Worm (Caenorhabditis elegans): ENCODE measurements around the gene str-240.

Gene str-240

DNA sequence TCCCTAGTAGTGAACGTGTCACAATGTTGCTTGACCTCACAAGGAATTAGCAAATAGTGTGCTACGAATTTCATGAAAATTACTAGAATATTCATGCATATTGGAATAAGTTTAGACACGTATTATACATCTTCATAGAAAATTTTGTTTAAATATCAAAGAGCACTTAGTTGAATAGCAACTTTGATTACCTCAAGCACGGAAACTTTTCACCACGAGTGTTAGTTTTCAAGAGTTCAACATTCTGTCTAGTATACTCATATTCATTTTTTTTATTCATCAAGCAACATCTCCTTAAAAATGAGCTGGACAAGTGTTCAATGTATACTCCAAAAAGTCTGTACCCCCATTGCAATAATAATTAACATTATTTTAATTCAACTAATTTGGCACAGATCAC, 740 bp upstream of the str-240 start, which contains the start of gene str-243:
Gene str-243, plus strand, starts transcription at position 301 of the 400 bp plus-strand sequence.
- no peak for TF ChIP-seq klf-2 (GFP tag; conservative IDR thresholded peaks at IDR 0.05)
- TF ChIP-seq T22C8.4 (GFP tag; IDR thresholded peaks at IDR 0.05) = no peak
- no peak for TF ChIP-seq ztf-29 (GFP tag; IDR thresholded peaks at IDR 0.05)
- TF ChIP-seq ref-1 (GFP tag; conservative IDR thresholded peaks at IDR 0.05) = no peak
- no peak for TF ChIP-seq tab-1 (GFP tag; IDR thresholded peaks at IDR 0.05)
- no peak for TF ChIP-seq ztf-23 (GFP tag; IDR thresholded peaks at IDR 0.05)
- TF ChIP-seq med-1 (GFP tag; optimal IDR thresholded peaks at IDR 0.05; ENCODE audit: insufficient read depth) = no peak
- no peak for TF ChIP-seq cog-1 (tag; optimal IDR thresholded peaks at IDR 0.05)
- TF ChIP-seq flt-1 (GFP tag; IDR thresholded peaks at IDR 0.05) = no peak

DNA sequence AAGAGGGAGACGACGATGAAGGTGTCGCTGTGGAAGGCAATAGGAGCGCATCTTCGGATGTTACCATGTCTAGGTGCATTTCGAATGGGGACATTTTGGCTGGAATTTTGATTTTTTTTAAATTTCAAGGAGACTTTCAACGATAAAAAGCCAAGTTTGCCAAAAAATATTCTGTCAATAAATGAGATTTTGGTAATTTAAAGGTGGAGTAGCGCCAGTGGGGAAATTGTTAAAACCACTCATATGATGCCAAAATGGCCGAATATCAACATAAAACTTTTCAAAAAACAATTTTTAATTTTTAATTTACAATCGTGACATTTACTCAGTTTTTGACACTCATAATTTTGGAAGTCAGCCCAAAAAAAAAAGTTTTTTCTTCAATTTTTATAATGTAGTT, 10.2 kb downstream of the str-240 start, which contains the start of gene nhr-260:
Gene nhr-260, minus strand, starts transcription at position 101 of the 400 bp plus-strand sequence.
- TF ChIP-seq ztf-23 (GFP tag; IDR thresholded peaks at IDR 0.05) (no peak), ztf-29 (GFP tag; IDR thresholded peaks at IDR 0.05) (no peak), ref-1 (GFP tag; conservative IDR thresholded peaks at IDR 0.05) (no peak), flt-1 (GFP tag; IDR thresholded peaks at IDR 0.05) (no peak), T22C8.4 (GFP tag; IDR thresholded peaks at IDR 0.05) (no peak), med-1 (GFP tag; optimal IDR thresholded peaks at IDR 0.05; ENCODE audit: insufficient read depth) (no peak), klf-2 (GFP tag; conservative IDR thresholded peaks at IDR 0.05) (no peak), cog-1 (tag; optimal IDR thresholded peaks at IDR 0.05) (no peak), tab-1 (GFP tag; IDR thresholded peaks at IDR 0.05) (no peak)

DNA sequence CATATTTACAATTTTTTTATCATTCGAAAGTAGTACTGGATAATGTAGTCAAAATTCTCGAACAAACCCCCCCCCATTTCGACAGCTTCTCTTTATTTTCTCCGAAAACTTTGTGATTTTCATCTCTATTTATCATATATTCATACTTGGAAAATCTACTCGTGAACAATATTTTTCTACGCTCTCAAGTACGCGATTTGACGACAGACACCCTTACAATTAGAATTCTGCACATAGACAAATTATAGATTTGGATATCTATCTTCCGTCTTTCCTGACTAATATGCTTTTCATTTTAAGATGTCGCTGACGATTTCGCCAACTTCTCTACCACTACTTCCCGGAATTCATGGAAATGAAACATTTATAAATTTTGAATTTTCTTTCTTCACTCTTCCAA, 15.8 kb downstream of the str-240 start, which contains the start of gene sru-28:
Gene sru-28, plus strand, starts transcription at position 301 of the 400 bp plus-strand sequence.
- no peak for TF ChIP-seq cog-1 (tag; optimal IDR thresholded peaks at IDR 0.05)
- no peak for TF ChIP-seq med-1 (GFP tag; optimal IDR thresholded peaks at IDR 0.05; ENCODE audit: insufficient read depth)
- TF ChIP-seq tab-1 (GFP tag; IDR thresholded peaks at IDR 0.05) = no peak
- no peak for TF ChIP-seq klf-2 (GFP tag; conservative IDR thresholded peaks at IDR 0.05)
- no peak for TF ChIP-seq ref-1 (GFP tag; conservative IDR thresholded peaks at IDR 0.05)
- TF ChIP-seq T22C8.4 (GFP tag; IDR thresholded peaks at IDR 0.05) = no peak

DNA sequence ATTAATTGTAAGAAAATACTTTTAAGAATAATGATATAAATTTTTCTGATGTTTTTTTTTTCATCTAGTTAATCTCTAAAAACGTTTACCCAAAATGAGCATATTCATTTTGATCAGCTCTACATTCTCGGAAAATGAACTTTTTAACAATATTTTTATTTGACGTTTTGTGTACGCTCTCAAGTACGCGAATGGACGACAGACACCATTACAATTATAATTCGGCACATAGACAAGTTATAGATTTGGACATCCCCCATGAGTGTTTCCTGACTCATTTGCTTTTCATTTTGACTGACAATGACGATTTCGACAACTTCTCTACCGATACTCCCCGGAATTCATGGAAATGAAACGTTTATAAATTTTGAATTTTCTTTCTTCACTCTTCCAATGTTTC, 22.6 kb downstream of the str-240 start, which contains the start of gene sru-27:
Gene sru-27, plus strand, starts transcription at position 301 of the 400 bp plus-strand sequence.
- TF ChIP-seq ref-1 (GFP tag; conservative IDR thresholded peaks at IDR 0.05) (no peak), ztf-29 (GFP tag; IDR thresholded peaks at IDR 0.05) (no peak), flt-1 (GFP tag; IDR thresholded peaks at IDR 0.05) (no peak), cog-1 (tag; optimal IDR thresholded peaks at IDR 0.05) (no peak), ztf-23 (GFP tag; IDR thresholded peaks at IDR 0.05) (no peak), klf-2 (GFP tag; conservative IDR thresholded peaks at IDR 0.05) (no peak), tab-1 (GFP tag; IDR thresholded peaks at IDR 0.05) (no peak), T22C8.4 (GFP tag; IDR thresholded peaks at IDR 0.05) (no peak), med-1 (GFP tag; optimal IDR thresholded peaks at IDR 0.05; ENCODE audit: insufficient read depth) (no peak)

DNA sequence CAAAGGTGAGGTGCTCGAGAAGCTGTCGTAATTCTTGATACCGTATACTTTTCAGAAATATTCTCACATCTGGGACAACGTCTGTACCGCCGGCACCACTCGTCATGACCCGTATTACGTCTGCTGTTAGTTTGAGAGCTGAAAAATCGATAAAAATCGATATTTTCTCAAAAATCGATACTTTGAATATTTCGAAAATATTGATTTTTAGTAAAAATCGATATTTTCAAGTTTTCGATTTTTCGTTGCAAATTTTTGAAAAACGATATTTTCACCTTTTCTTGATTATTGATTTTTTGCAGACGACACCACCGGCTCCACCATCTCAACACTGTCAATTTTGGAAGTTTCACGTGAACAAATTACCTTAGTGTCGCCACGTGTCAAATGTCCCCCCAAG, 26.0 kb downstream of the str-240 start:
- TF ChIP-seq flt-1 (GFP tag; IDR thresholded peaks at IDR 0.05) = no peak
- TF ChIP-seq T22C8.4 (GFP tag; IDR thresholded peaks at IDR 0.05) = peak; percentile 80
- TF ChIP-seq ztf-23 (GFP tag; IDR thresholded peaks at IDR 0.05) = no peak
- TF ChIP-seq klf-2 (GFP tag; conservative IDR thresholded peaks at IDR 0.05) = no peak

DNA sequence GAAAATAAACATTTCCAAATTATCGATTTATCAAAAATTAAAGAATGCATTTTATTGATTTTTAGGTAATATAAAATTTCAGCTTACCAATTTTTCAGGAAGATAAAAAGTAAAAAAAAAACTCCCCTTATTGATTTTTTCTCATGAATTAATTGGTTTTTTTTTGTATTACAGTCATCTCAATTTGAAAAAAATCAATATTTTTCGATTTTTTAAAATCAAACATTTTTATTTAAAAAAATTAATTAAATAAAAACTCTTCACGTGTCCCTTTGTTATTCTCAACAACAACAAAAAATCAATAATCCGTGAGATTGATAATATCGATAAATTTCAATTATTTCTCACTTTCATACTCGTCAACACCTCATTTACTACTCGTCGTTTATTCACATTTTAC, 26.4 kb downstream of the str-240 start, which contains the start of gene C38C3.3:
Gene C38C3.3, plus strand, starts transcription at position 301 of the 400 bp plus-strand sequence.
- no peak for TF ChIP-seq ref-1 (GFP tag; conservative IDR thresholded peaks at IDR 0.05)
- no peak for TF ChIP-seq ztf-23 (GFP tag; IDR thresholded peaks at IDR 0.05)

DNA sequence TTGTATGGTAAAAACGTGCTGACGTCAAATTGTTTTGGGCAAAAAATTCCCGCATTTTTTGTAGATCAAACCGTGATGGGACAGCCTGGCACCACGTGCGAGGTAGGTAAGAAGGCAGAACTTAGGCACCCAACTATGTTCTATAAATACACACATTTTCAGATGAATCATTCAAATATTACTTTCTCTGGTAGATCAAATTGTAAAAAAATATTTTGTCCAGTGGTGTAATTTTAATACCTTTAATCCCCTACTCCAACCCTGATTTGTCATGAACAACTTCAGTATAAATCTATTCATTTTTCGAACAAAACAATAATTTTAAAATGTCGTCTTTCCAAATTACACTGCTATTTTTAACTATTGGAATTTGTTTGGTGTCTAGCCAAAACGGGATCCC, 27.3 kb downstream of the str-240 start, which contains the start of gene spig-7:
Gene spig-7, plus strand, starts transcription at position 301 of the 400 bp plus-strand sequence.
- TF ChIP-seq T22C8.4 (GFP tag; IDR thresholded peaks at IDR 0.05) = no peak
- no peak for TF ChIP-seq ref-1 (GFP tag; conservative IDR thresholded peaks at IDR 0.05)
- no peak for TF ChIP-seq med-1 (GFP tag; optimal IDR thresholded peaks at IDR 0.05; ENCODE audit: insufficient read depth)
- no peak for TF ChIP-seq klf-2 (GFP tag; conservative IDR thresholded peaks at IDR 0.05)
- TF ChIP-seq tab-1 (GFP tag; IDR thresholded peaks at IDR 0.05) = no peak
- no peak for TF ChIP-seq ztf-23 (GFP tag; IDR thresholded peaks at IDR 0.05)
- no peak for TF ChIP-seq cog-1 (tag; optimal IDR thresholded peaks at IDR 0.05)
- no peak for TF ChIP-seq ztf-29 (GFP tag; IDR thresholded peaks at IDR 0.05)
- no peak for TF ChIP-seq flt-1 (GFP tag; IDR thresholded peaks at IDR 0.05)

DNA sequence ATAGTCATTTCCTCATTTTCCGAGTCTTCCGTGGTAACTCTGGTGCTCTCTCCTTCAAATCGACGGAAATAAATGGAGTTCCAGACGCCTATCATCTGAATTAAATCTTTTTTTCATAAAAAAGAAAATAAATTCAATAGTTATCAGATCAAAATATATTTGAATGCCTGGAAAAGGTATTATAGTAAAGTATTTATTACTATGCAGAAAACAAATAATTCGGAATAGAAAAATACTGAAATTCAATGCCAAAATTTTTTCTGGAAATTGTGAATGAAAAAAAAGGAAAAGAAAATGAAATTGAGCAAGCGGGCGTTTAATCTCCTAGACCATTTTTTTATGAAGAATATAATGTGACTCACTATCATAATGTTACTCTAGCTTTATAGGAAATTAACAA, 30.2 kb downstream of the str-240 start, which contains the start of gene C38C3.6:
Gene C38C3.6, minus strand, starts transcription at position 101 of the 400 bp plus-strand sequence.
- no peak for TF ChIP-seq T22C8.4 (GFP tag; IDR thresholded peaks at IDR 0.05)
- TF ChIP-seq ztf-29 (GFP tag; IDR thresholded peaks at IDR 0.05) = no peak
- no peak for TF ChIP-seq med-1 (GFP tag; optimal IDR thresholded peaks at IDR 0.05; ENCODE audit: insufficient read depth)
- TF ChIP-seq tab-1 (GFP tag; IDR thresholded peaks at IDR 0.05) = no peak

DNA sequence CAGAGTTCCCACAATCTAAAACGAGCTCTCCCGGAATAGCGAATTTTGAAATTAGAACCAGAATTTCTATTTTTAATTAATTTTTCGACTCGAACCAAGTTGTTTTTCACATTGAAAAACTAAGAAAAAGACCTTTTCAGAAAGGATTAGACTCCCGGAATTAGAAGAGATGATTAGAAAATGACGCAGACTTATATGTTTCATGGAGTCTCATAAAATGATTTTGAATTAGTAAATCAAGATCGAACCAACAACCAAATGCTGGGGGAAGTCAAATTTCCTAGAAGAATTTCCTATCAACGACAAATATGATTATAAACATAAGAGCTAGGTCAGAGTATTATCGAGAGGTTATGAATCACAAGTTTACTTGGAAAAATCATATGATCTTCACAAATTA, 33.1 kb downstream of the str-240 start:
- TF ChIP-seq T22C8.4 (GFP tag; IDR thresholded peaks at IDR 0.05) = no peak

DNA sequence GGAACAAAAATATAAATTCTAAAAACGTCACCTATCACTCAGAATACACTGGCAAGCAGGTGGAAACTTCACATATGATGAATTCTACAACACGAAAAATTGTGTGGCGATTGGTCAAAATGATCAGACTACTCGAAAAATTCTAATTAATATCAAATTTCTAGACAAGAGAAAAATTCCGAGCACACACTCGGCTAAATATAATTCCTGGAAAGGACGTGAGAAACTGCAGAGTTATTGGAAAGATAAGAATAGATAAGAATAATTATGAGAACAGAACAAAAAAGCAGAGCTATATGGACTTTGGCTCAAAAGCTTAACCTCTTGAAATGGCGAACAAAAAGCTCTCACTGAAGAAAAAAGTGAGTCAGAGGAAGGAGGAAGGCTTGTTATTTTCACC, 34.5 kb downstream of the str-240 start:
- no peak for TF ChIP-seq med-1 (GFP tag; optimal IDR thresholded peaks at IDR 0.05; ENCODE audit: insufficient read depth)
- no peak for TF ChIP-seq flt-1 (GFP tag; IDR thresholded peaks at IDR 0.05)
- no peak for TF ChIP-seq ztf-23 (GFP tag; IDR thresholded peaks at IDR 0.05)
- TF ChIP-seq klf-2 (GFP tag; conservative IDR thresholded peaks at IDR 0.05) = no peak
- TF ChIP-seq cog-1 (tag; optimal IDR thresholded peaks at IDR 0.05) = no peak
- no peak for TF ChIP-seq tab-1 (GFP tag; IDR thresholded peaks at IDR 0.05)
- no peak for TF ChIP-seq ztf-29 (GFP tag; IDR thresholded peaks at IDR 0.05)

DNA sequence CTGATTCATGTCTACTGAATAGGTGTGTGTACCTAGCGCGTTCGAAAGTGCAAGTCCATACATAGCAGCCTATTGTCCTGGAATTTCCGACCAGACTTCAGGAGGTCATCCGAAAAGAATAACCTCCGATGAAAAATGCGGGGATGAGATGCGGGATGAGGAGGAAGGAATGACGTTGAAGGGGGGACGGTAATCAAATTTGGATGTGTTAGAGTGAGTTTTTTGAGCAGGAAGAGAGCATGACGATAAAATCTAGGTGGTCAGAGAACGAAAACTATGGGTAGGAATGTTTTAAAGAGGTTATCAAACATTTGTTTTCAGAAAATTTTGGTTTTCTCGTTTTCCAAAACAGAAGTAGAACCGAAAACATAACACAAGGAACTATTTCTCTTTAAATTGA, 35.7 kb downstream of the str-240 start:
- TF ChIP-seq ref-1 (GFP tag; conservative IDR thresholded peaks at IDR 0.05) = no peak
- TF ChIP-seq cog-1 (tag; optimal IDR thresholded peaks at IDR 0.05) = no peak
- no peak for TF ChIP-seq ztf-23 (GFP tag; IDR thresholded peaks at IDR 0.05)
- TF ChIP-seq med-1 (GFP tag; optimal IDR thresholded peaks at IDR 0.05; ENCODE audit: insufficient read depth) = no peak
- TF ChIP-seq tab-1 (GFP tag; IDR thresholded peaks at IDR 0.05) = no peak
- no peak for TF ChIP-seq flt-1 (GFP tag; IDR thresholded peaks at IDR 0.05)
- no peak for TF ChIP-seq ztf-29 (GFP tag; IDR thresholded peaks at IDR 0.05)
- no peak for TF ChIP-seq klf-2 (GFP tag; conservative IDR thresholded peaks at IDR 0.05)
- no peak for TF ChIP-seq T22C8.4 (GFP tag; IDR thresholded peaks at IDR 0.05)

Measured in whole organism, midembryonic.